Worm (Caenorhabditis elegans) whole organism, L1 larva: ENCODE measurements around the gene Y49E10.21.

Experiments
- C04F5.9 ChIP-seq: sonication (generic microtip); optimal IDR thresholded peaks from 2 replicates; lab custom pipeline; 2016; ENCODE audit warnings: missing genetic modification characterization, missing compliant biosample characterization
- F16B12.6 ChIP-seq: fragments of 150-350 bp; optimal IDR thresholded peaks from 2 replicates; lab custom pipeline; 2014; ENCODE audit warnings: missing biosample characterization, missing genetic modification characterization
- aha-1 ChIP-seq: fragments of 150-350 bp; optimal IDR thresholded peaks from 2 replicates; lab custom pipeline; 2014; ENCODE audit warnings: missing biosample characterization, missing genetic modification characterization
- blmp-1 ChIP-seq: fragments of 150-350 bp; optimal IDR thresholded peaks from 2 replicates; lab custom pipeline; 2014; ENCODE audit warnings: missing biosample characterization, missing genetic modification characterization
- ceh-63 ChIP-seq: fragments of 200-800 bp; sonication (Bioruptor generic); optimal IDR thresholded peaks from 2 replicates; lab custom pipeline; 2018; ENCODE audit warnings: mild to moderate bottlenecking, missing genetic modification characterization, missing compliant biosample characterization
- ceh-82 ChIP-seq, 3 experiments: fragments of 150-350 bp in 1 of 3; sonication (generic microtip) in 2 of 3; optimal IDR thresholded peaks; 2 replicates each; lab custom pipeline; 2014 to 2017; ENCODE audit warnings: missing biosample characterization in 3 of 3, missing genetic modification characterization in 3 of 3
- ceh-88 ChIP-seq: fragments of 200-800 bp; sonication (Bioruptor generic); IDR thresholded peaks from 2 replicates; pipeline ENCODE4 v1.3.6; 2022; ENCODE audit warnings: missing genetic modification characterization, missing compliant biosample characterization
- ceh-90 ChIP-seq: sonication (generic microtip); optimal IDR thresholded peaks from 2 replicates; lab custom pipeline; 2016; ENCODE audit warnings: missing genetic modification characterization, missing compliant biosample characterization
- dsc-1 ChIP-seq: sonication (generic microtip); optimal IDR thresholded peaks from 2 replicates; lab custom pipeline; 2016; ENCODE audit warnings: mild to moderate bottlenecking, missing genetic modification characterization, missing compliant biosample characterization
- egl-13 ChIP-seq: sonication (generic microtip); optimal IDR thresholded peaks from 2 replicates; lab custom pipeline; 2016; ENCODE audit warnings: missing genotype, missing genetic modification reagents, missing genetic modification characterization, missing compliant biosample characterization
- elt-2 ChIP-seq: sonication (generic microtip); optimal IDR thresholded peaks from 2 replicates; lab custom pipeline; 2016; ENCODE audit warnings: missing genetic modification characterization, mild to moderate bottlenecking, inconsistent platforms, missing compliant biosample characterization, missing genetic modification reagents
- fkh-10 ChIP-seq: sonication (generic microtip); optimal IDR thresholded peaks from 2 replicates; lab custom pipeline; 2017; ENCODE audit warnings: missing biosample characterization, missing genetic modification reagents, missing genetic modification characterization
- fkh-8 ChIP-seq: sonication (generic microtip); optimal IDR thresholded peaks from 2 replicates; lab custom pipeline; 2016; ENCODE audit warnings: mild to moderate bottlenecking, missing genetic modification characterization, missing compliant biosample characterization
- hlh-4 ChIP-seq: sonication (generic microtip); optimal IDR thresholded peaks from 2 replicates; lab custom pipeline; 2016; ENCODE audit warnings: mild to moderate bottlenecking, missing genetic modification characterization, missing compliant biosample characterization
- hpl-2 ChIP-seq: fragments of 150-350 bp; optimal IDR thresholded peaks from 2 replicates; lab custom pipeline; 2014; ENCODE audit warnings: missing biosample characterization, missing genetic modification reagents, missing genetic modification characterization
- irx-1 ChIP-seq: sonication (generic microtip); optimal IDR thresholded peaks from 2 replicates; lab custom pipeline; 2016; ENCODE audit warnings: missing genetic modification characterization, missing compliant biosample characterization
- isw-1 ChIP-seq: fragments of 200-800 bp; sonication (Bioruptor generic); IDR thresholded peaks from 2 replicates; pipeline ENCODE4 v1.3.6; 2022; ENCODE audit warnings: missing genetic modification characterization, missing compliant biosample characterization
- jun-1 ChIP-seq: fragments of 150-350 bp; optimal IDR thresholded peaks from 2 replicates; lab custom pipeline; 2014; ENCODE audit warnings: missing biosample characterization, missing genetic modification reagents, missing genetic modification characterization
- lin-13 ChIP-seq: fragments of 150-350 bp; optimal IDR thresholded peaks from 2 replicates; lab custom pipeline; 2014; ENCODE audit warnings: missing biosample characterization, missing genetic modification reagents, missing genetic modification characterization
- lin-14 ChIP-seq: fragments of 200-800 bp; sonication (Bioruptor generic); optimal IDR thresholded peaks from 2 replicates; lab custom pipeline; 2018; ENCODE audit warnings: mild to moderate bottlenecking, missing genetic modification characterization, moderate library complexity, missing compliant biosample characterization
- lin-39 ChIP-seq: fragments of 150-350 bp; optimal IDR thresholded peaks from 2 replicates; lab custom pipeline; 2014; ENCODE audit warnings: missing biosample characterization, missing genetic modification reagents, missing genetic modification characterization
- lir-3 ChIP-seq: sonication (generic microtip); optimal IDR thresholded peaks from 2 replicates; lab custom pipeline; 2016; ENCODE audit warnings: mild to moderate bottlenecking, missing genetic modification characterization, moderate library complexity, missing compliant biosample characterization; ENCODE audit not compliant: poor library complexity
- mab-9 ChIP-seq: fragments of 200-800 bp; sonication (Bioruptor generic); IDR thresholded peaks from 2 replicates; pipeline ENCODE4 v1.3.6; 2022; ENCODE audit warnings: missing genetic modification reagents, missing genetic modification characterization, missing compliant biosample characterization
- nhr-19 ChIP-seq: fragments of 200-800 bp; sonication (Bioruptor generic); conservative IDR thresholded peaks from 2 replicates; pipeline ENCODE4 v1.3.6; 2022; ENCODE audit warnings: missing genetic modification characterization, missing compliant biosample characterization
- nhr-28 ChIP-seq: fragments of 150-350 bp; optimal IDR thresholded peaks from 2 replicates; lab custom pipeline; 2014; ENCODE audit warnings: missing biosample characterization, missing genetic modification characterization
- nhr-47 ChIP-seq: sonication (generic microtip); optimal IDR thresholded peaks from 2 replicates; lab custom pipeline; 2016; ENCODE audit warnings: mild to moderate bottlenecking, missing genetic modification characterization, moderate library complexity, missing compliant biosample characterization
- nhr-71 ChIP-seq: sonication (generic microtip); optimal IDR thresholded peaks from 2 replicates; lab custom pipeline; 2016; ENCODE audit warnings: mild to moderate bottlenecking, missing genetic modification characterization, moderate library complexity, missing compliant biosample characterization
- nhr-76 ChIP-seq: sonication (generic microtip); optimal IDR thresholded peaks from 2 replicates; lab custom pipeline; 2017; ENCODE audit warnings: missing biosample characterization, missing genetic modification characterization
- nhr-84 ChIP-seq: sonication (generic microtip); optimal IDR thresholded peaks from 2 replicates; lab custom pipeline; 2017; ENCODE audit warnings: missing biosample characterization, missing genetic modification characterization
- nhr-85 ChIP-seq: sonication (generic microtip); peaks from one replicate; lab custom pipeline; 2016; ENCODE audit warnings: missing genetic modification characterization, inconsistent platforms, missing compliant biosample characterization
- pag-3 ChIP-seq: sonication (generic microtip); optimal IDR thresholded peaks from 2 replicates; lab custom pipeline; 2017; ENCODE audit warnings: missing genetic modification characterization, mild to moderate bottlenecking, missing compliant biosample characterization, antibody characterized with exemption, borderline replicate concordance; ENCODE audit not compliant: insufficient read depth
- pqm-1 ChIP-seq: sonication (generic microtip); optimal IDR thresholded peaks from 3 replicates; lab custom pipeline; 2017; ENCODE audit warnings: missing biosample characterization, missing genetic modification characterization
- skn-1 ChIP-seq: fragments of 150-350 bp; optimal IDR thresholded peaks from 2 replicates; lab custom pipeline; 2014; ENCODE audit warnings: missing biosample characterization, missing genetic modification characterization
- sptf-1 ChIP-seq: fragments of 150-350 bp; optimal IDR thresholded peaks from 2 replicates; lab custom pipeline; 2014; ENCODE audit warnings: missing biosample characterization, missing genetic modification characterization
- sup-37 ChIP-seq: fragments of 200-800 bp; sonication (Bioruptor generic); optimal IDR thresholded peaks from 2 replicates; lab custom pipeline; 2018; ENCODE audit warnings: mild to moderate bottlenecking, missing genetic modification characterization, missing compliant biosample characterization
- swsn-7 ChIP-seq: sonication (generic microtip); optimal IDR thresholded peaks from 2 replicates; lab custom pipeline; 2016; ENCODE audit warnings: missing genetic modification characterization, missing compliant biosample characterization
- vab-15 ChIP-seq: sonication (generic microtip); optimal IDR thresholded peaks from 2 replicates; lab custom pipeline; 2017; ENCODE audit warnings: missing genotype, mild to moderate bottlenecking, missing genetic modification characterization, missing compliant biosample characterization
- zag-1 ChIP-seq: fragments of 150-350 bp; optimal IDR thresholded peaks from 2 replicates; lab custom pipeline; 2014; ENCODE audit warnings: missing biosample characterization, missing genetic modification characterization
- ztf-4 ChIP-seq: fragments of 150-350 bp; optimal IDR thresholded peaks from 2 replicates; lab custom pipeline; 2014; ENCODE audit warnings: missing biosample characterization, missing genetic modification characterization

Gene Y49E10.21

ce11 chrIII:12468869-12469268 lies 11.5 kb downstream of the Y49E10.21 start, which contains the start of gene Y49E10.29:
Gene Y49E10.29 (plus strand): TSS chrIII:12469169.
- TF ChIP-seq sptf-1 (no peak), nhr-28 (no peak), nhr-47 (no peak), ztf-4 (tag; lab: Kevin White, UChicago) (no peak), dsc-1 (tag; lab: Kevin White, UChicago) (no peak), ceh-88 (GFP tag; lab: Robert Waterston, UW) (no peak), pag-3 (no peak), ceh-82 (tag; optimal IDR thresholded peaks at IDR 0.05; lab: Kevin White, UChicago) (no peak), swsn-7 (tag; lab: Kevin White, UChicago) (no peak), elt-2 (tag; lab: Kevin White, UChicago) (no peak), C04F5.9 (tag; lab: Kevin White, UChicago) (no peak), pqm-1 (tag; lab: Kevin White, UChicago) (no peak), zag-1 (tag; lab: Kevin White, UChicago) (no peak), hlh-4 (tag; lab: Kevin White, UChicago) (no peak), F16B12.6 (tag; lab: Kevin White, UChicago) (no peak), egl-13 (tag; lab: Kevin White, UChicago) (no peak), nhr-85 (tag; lab: Kevin White, UChicago) (no peak), ceh-90 (tag; lab: Kevin White, UChicago) (no peak), vab-15 (no peak)

DNA sequence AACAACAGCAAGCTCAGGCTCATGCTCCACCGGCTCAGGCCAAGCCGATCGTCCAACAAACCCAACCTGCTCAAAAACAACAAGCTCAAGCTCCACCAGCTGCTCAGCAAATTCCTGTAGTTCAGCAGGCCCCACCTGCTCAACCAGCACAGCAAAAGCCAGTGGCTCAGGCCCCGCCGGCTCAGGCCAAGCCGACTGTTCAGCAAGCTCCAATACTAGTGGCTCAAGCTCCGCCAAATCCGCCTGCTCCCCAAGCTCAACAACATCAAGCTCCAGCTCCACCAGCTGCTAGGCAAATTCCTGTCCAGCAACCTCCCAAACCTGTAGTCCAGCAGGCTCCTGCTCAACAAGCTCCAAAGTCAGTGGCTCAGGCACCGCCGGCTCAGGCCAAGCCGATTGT lies 12.4 kb downstream of the Y49E10.21 start:
- TF ChIP-seq F16B12.6 (tag; lab: Kevin White, UChicago), result no peak
- no peak for TF ChIP-seq aha-1 (tag; lab: Kevin White, UChicago)
- TF ChIP-seq lin-39, result no peak
- no peak for TF ChIP-seq dsc-1 (tag; lab: Kevin White, UChicago)
- TF ChIP-seq pqm-1 (tag; lab: Kevin White, UChicago), result no peak
- TF ChIP-seq nhr-76 (tag; lab: Kevin White, UChicago), result no peak
- TF ChIP-seq lir-3 (tag; lab: Kevin White, UChicago), result no peak
- TF ChIP-seq isw-1 (GFP tag; lab: Robert Waterston, UW), result no peak
- no peak for TF ChIP-seq irx-1 (tag; lab: Kevin White, UChicago)
- TF ChIP-seq lin-13 (GFP tag; lab: Kevin White, UChicago), result no peak
- no peak for TF ChIP-seq blmp-1 (tag; lab: Kevin White, UChicago)
- no peak for TF ChIP-seq hpl-2 (GFP tag; lab: Kevin White, UChicago)
- no peak for TF ChIP-seq ceh-63 (GFP tag; lab: Kevin White, UChicago)
- TF ChIP-seq nhr-19 (GFP tag; lab: Robert Waterston, UW), result no peak
- TF ChIP-seq fkh-10 (GFP tag; lab: Kevin White, UChicago), result no peak
- TF ChIP-seq, all 84 proteins: peak for 0

DNA sequence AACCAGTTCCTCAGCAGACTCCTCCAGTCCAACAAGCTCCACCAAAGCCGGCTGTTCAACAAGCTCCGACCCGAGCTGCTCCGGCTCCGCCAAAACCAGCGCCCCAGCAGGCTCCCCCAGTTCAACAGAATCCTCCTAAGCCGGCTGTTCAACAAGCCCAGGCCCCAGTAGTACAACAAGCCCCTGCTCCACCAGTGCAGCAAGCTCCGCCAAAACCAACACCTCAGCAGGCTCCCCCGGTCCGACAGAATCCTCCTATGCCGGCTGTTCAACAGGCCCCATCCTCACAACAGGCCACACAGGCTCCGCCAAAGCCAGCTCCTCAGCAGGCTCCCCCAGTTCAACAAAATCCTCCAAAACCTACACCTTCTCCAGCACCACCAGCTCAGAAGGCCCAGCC lies 13.2 kb downstream of the Y49E10.21 start:
- TF ChIP-seq jun-1 (tag; lab: Kevin White, UChicago), result no peak
- TF ChIP-seq lin-14 (GFP tag; lab: Kevin White, UChicago), result no peak
- TF ChIP-seq mab-9 (GFP tag; lab: Robert Waterston, UW), result no peak
- TF ChIP-seq pag-3, result no peak
- TF ChIP-seq blmp-1 (tag; lab: Kevin White, UChicago), result no peak
- TF ChIP-seq nhr-28, result no peak
- TF ChIP-seq skn-1 (tag; lab: Kevin White, UChicago), result no peak
- TF ChIP-seq fkh-8 (tag; lab: Kevin White, UChicago), result no peak
- TF ChIP-seq nhr-84 (tag; lab: Kevin White, UChicago), result no peak
- TF ChIP-seq nhr-71, result no peak
- TF ChIP-seq hlh-4 (tag; lab: Kevin White, UChicago), result no peak
- TF ChIP-seq sup-37 (GFP tag; lab: Kevin White, UChicago), result no peak
- TF ChIP-seq, all 84 proteins: peak for 0
